Worm (Caenorhabditis elegans) whole organism, early embryonic: Measurements from ENCODE around the gene F53E4.1.

Experiments
- ama-1 ChIP-seq: fragments of 150-350 bp; optimal IDR thresholded peaks from 2 replicates; lab custom pipeline; 2014
- ets-7 ChIP-seq: sonication (generic microtip); optimal IDR thresholded peaks from 2 replicates; lab custom pipeline; 2016; ENCODE audit warnings: missing genotype, missing genetic modification characterization, missing compliant biosample characterization

DNA sequence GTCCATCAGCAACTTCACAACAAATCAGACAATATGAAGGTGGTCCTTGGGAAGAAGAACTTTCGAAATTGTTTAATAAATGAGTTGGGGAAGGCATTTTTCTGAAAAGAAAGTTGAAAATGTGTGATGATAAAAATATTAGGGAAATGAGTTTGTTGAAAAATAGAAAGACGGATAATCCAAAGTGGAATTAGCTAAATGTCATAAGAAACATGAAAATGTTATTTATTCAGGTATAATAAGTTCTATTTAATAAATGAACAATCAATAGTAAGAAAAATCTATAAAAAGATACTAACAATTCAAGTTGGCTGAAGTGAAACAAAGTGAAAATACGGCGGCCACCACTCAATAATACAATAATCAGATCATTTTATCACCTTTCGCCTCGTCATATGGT is 34.2 kb upstream of the F53E4.1 start, which contains the start of gene nhr-53:
- TF ChIP-seq ama-1, result no peak
- TF ChIP-seq ets-7 (tag; lab: Kevin White, UChicago), result no peak
